Worm (Caenorhabditis elegans) whole organism, L3 larva: ENCODE measurements around the gene ifg-1.

Source experiments
- ZK546.5 ChIP-seq: sonication (generic microtip); optimal IDR thresholded peaks from 2 replicates; lab custom pipeline; 2017; ENCODE audit warnings: missing biosample characterization, missing genetic modification characterization
- aly-2 ChIP-seq: fragments of 150-350 bp; optimal IDR thresholded peaks from 2 replicates; lab custom pipeline; 2014; ENCODE audit warnings: missing biosample characterization, missing genetic modification characterization
- ama-1 ChIP-seq: fragments of 150-350 bp; optimal IDR thresholded peaks from 2 replicates; lab custom pipeline; 2018
- ceh-28 ChIP-seq: fragments of 150-350 bp; optimal IDR thresholded peaks from 2 replicates; lab custom pipeline; 2014; ENCODE audit warnings: missing biosample characterization, missing genetic modification reagents, missing genetic modification characterization
- ceh-82 ChIP-seq: fragments of 150-350 bp; optimal IDR thresholded peaks from 2 replicates; lab custom pipeline; 2014; ENCODE audit warnings: missing biosample characterization, missing genetic modification characterization
- daf-12 ChIP-seq: fragments of 150-350 bp; optimal IDR thresholded peaks from 2 replicates; lab custom pipeline; 2014; ENCODE audit warnings: missing biosample characterization, missing genetic modification reagents, missing genetic modification characterization
- egl-27 ChIP-seq: sonication (generic microtip); optimal IDR thresholded peaks from 4 replicates; lab custom pipeline; 2017; ENCODE audit warnings: missing biosample characterization, missing genetic modification reagents, missing genetic modification characterization
- egl-5 ChIP-seq: fragments of 150-350 bp; optimal IDR thresholded peaks from 2 replicates; lab custom pipeline; 2017; ENCODE audit warnings: missing biosample characterization, missing genetic modification reagents, missing genetic modification characterization, inconsistent platforms
- elt-1 ChIP-seq: fragments of 150-350 bp; optimal IDR thresholded peaks from 2 replicates; lab custom pipeline; 2014; ENCODE audit warnings: missing biosample characterization, missing genetic modification characterization
- elt-2 ChIP-seq: sonication (generic microtip); optimal IDR thresholded peaks from 2 replicates; lab custom pipeline; 2016; ENCODE audit warnings: missing genetic modification reagents, mild to moderate bottlenecking, missing genetic modification characterization, missing compliant biosample characterization
- elt-3 ChIP-seq, 3 experiments: fragments of 150-350 bp in 1 of 3; sonication (generic microtip) in 2 of 3; optimal IDR thresholded peaks; 2 replicates in 2 of 3; 4 replicates in 1 of 3; lab custom pipeline; 2014 to 2017; ENCODE audit warnings: missing biosample characterization in 3 of 3, missing genetic modification characterization in 3 of 3
- eor-1 ChIP-seq, 2 experiments: fragments of 150-350 bp; optimal IDR thresholded peaks; 2 replicates each; lab custom pipeline; 2014 to 2018; ENCODE audit warnings: missing biosample characterization in 2 of 2, missing genetic modification characterization in 2 of 2
- fkh-10 ChIP-seq: sonication (generic microtip); optimal IDR thresholded peaks from 2 replicates; lab custom pipeline; 2017; ENCODE audit warnings: missing biosample characterization, missing genetic modification reagents, missing genetic modification characterization
- jun-1 ChIP-seq: fragments of 150-350 bp; optimal IDR thresholded peaks from 2 replicates; lab custom pipeline; 2014; ENCODE audit warnings: missing biosample characterization, missing genetic modification reagents, missing genetic modification characterization
- lin-15B ChIP-seq: fragments of 150-350 bp; optimal IDR thresholded peaks from 2 replicates; lab custom pipeline; 2014; ENCODE audit warnings: missing biosample characterization, missing genetic modification characterization
- lin-39 ChIP-seq: fragments of 150-350 bp; optimal IDR thresholded peaks from 2 replicates; lab custom pipeline; 2018; ENCODE audit warnings: missing biosample characterization, missing genetic modification reagents, missing genetic modification characterization
- lsy-12 ChIP-seq: sonication (generic microtip); optimal IDR thresholded peaks from 2 replicates; lab custom pipeline; 2016; ENCODE audit warnings: mild to moderate bottlenecking, missing genetic modification characterization, missing compliant biosample characterization
- mdl-1 ChIP-seq: fragments of 150-350 bp; optimal IDR thresholded peaks from 2 replicates; lab custom pipeline; 2014; ENCODE audit warnings: missing biosample characterization, missing genetic modification characterization
- mml-1 ChIP-seq: fragments of 150-350 bp; sonication (generic microtip); optimal IDR thresholded peaks from 3 replicates; lab custom pipeline; 2014; ENCODE audit warnings: missing biosample characterization, missing genetic modification characterization
- nfya-1 ChIP-seq: sonication (generic microtip); optimal IDR thresholded peaks from 2 replicates; lab custom pipeline; 2017; ENCODE audit warnings: missing genetic modification characterization, mild to moderate bottlenecking, missing compliant biosample characterization, antibody characterized with exemption, moderate library complexity; ENCODE audit not compliant: insufficient read depth
- nhr-11 ChIP-seq: fragments of 150-350 bp; optimal IDR thresholded peaks from 2 replicates; lab custom pipeline; 2014; ENCODE audit warnings: missing biosample characterization, missing genetic modification characterization
- nhr-12 ChIP-seq: fragments of 150-350 bp; optimal IDR thresholded peaks from 2 replicates; lab custom pipeline; 2014; ENCODE audit warnings: missing biosample characterization, missing genetic modification characterization
- nhr-237 ChIP-seq: fragments of 150-350 bp; optimal IDR thresholded peaks from 2 replicates; lab custom pipeline; 2014; ENCODE audit warnings: missing biosample characterization, missing genetic modification characterization
- nhr-25 ChIP-seq: sonication (generic microtip); optimal IDR thresholded peaks from 2 replicates; lab custom pipeline; 2017; ENCODE audit warnings: missing biosample characterization, missing genetic modification characterization
- nhr-43 ChIP-seq: sonication (generic microtip); optimal IDR thresholded peaks from 2 replicates; lab custom pipeline; 2016; ENCODE audit warnings: mild to moderate bottlenecking, missing genetic modification characterization, missing compliant biosample characterization; ENCODE audit not compliant: poor library complexity, severe bottlenecking
- nhr-67 ChIP-seq: fragments of 150-350 bp; optimal IDR thresholded peaks from 2 replicates; lab custom pipeline; 2014; ENCODE audit warnings: missing biosample characterization, missing genetic modification characterization
- nhr-76 ChIP-seq: fragments of 150-350 bp; sonication (generic microtip); optimal IDR thresholded peaks from 5 replicates; lab custom pipeline; 2014; ENCODE audit warnings: missing biosample characterization, missing genetic modification characterization
- nhr-77 ChIP-seq: fragments of 150-350 bp; optimal IDR thresholded peaks from 2 replicates; lab custom pipeline; 2014; ENCODE audit warnings: missing biosample characterization, missing genetic modification characterization
- pha-4 ChIP-seq: fragments of 150-350 bp; optimal IDR thresholded peaks from 2 replicates; lab custom pipeline; 2014; ENCODE audit warnings: missing biosample characterization, missing genetic modification reagents, missing genetic modification characterization
- sea-2 ChIP-seq: fragments of 150-350 bp; sonication (generic microtip); optimal IDR thresholded peaks from 4 replicates; lab custom pipeline; 2014; ENCODE audit warnings: missing biosample characterization, missing genetic modification reagents, missing genetic modification characterization
- skn-1 ChIP-seq: fragments of 150-350 bp; optimal IDR thresholded peaks from 2 replicates; lab custom pipeline; 2014; ENCODE audit warnings: missing biosample characterization, missing genetic modification characterization
- tbx-2 ChIP-seq: sonication (generic microtip); optimal IDR thresholded peaks from 2 replicates; lab custom pipeline; 2016; ENCODE audit warnings: mild to moderate bottlenecking, missing genetic modification characterization, missing compliant biosample characterization
- unc-39 ChIP-seq: sonication (generic microtip); optimal IDR thresholded peaks from 4 replicates; lab custom pipeline; 2017; ENCODE audit warnings: missing biosample characterization, missing genetic modification characterization
- unc-62 ChIP-seq: fragments of 150-350 bp; sonication (generic microtip); optimal IDR thresholded peaks from 4 replicates; lab custom pipeline; 2014; ENCODE audit warnings: missing biosample characterization, missing genetic modification reagents, missing genetic modification characterization
- zag-1 ChIP-seq: fragments of 150-350 bp; optimal IDR thresholded peaks from 2 replicates; lab custom pipeline; 2014; ENCODE audit warnings: missing biosample characterization, missing genetic modification characterization

Gene ifg-1

ce11 chrII:8174148-8174547 is 42.9 kb upstream of the ifg-1 start:
- TF ChIP-seq mdl-1 (no peak), unc-62 (GFP tag; lab: Kevin White, UChicago) (no peak), egl-5 (tag; lab: Kevin White, UChicago) (no peak), elt-3 (tag; optimal IDR thresholded peaks at IDR 0.05; lab: Kevin White, UChicago) (no peak), nhr-77 (tag; lab: Kevin White, UChicago) (no peak), egl-27 (tag; lab: Kevin White, UChicago) (no peak), nhr-25 (tag; lab: Kevin White, UChicago) (no peak), nhr-67 (tag; lab: Kevin White, UChicago) (no peak), nhr-43 (tag; lab: Kevin White, UChicago) (no peak), nhr-11 (tag; lab: Kevin White, UChicago) (no peak), ceh-28 (tag; lab: Kevin White, UChicago) (no peak), sea-2 (GFP tag; lab: Kevin White, UChicago) (no peak), ZK546.5 (tag; lab: Kevin White, UChicago) (no peak), eor-1 (tag; optimal IDR thresholded peaks at IDR 0.05; lab: Kevin White, UChicago) (no peak), nfya-1 (no peak), unc-39 (no peak)
- TF ChIP-seq, all 47 proteins: peak for 0

- no peak for TF ChIP-seq nhr-237 (tag; lab: Kevin White, UChicago)
- TF ChIP-seq tbx-2 (tag; lab: Kevin White, UChicago) = no peak
- no peak for TF ChIP-seq mml-1
- TF ChIP-seq unc-62 (GFP tag; lab: Kevin White, UChicago) = no peak
- no peak for TF ChIP-seq pha-4 (tag; lab: Kevin White, UChicago)
- no peak for TF ChIP-seq lin-15B (tag; lab: Kevin White, UChicago)
- no peak for TF ChIP-seq mdl-1
- no peak for TF ChIP-seq egl-5 (tag; lab: Kevin White, UChicago)
- TF ChIP-seq ceh-82 = no peak
- TF ChIP-seq sea-2 (GFP tag; lab: Kevin White, UChicago) = no peak
- no peak for TF ChIP-seq elt-1 (tag; lab: Kevin White, UChicago)
- TF ChIP-seq nhr-12 = no peak
Measured at ce11 chrII:8177095-8177494, 39.9 kb upstream of the ifg-1 start, which contains the start of gene acr-14. acr-14 (minus strand) TSS chrII:8177195.

- no peak for TF ChIP-seq elt-2 (tag; lab: Kevin White, UChicago)
- TF ChIP-seq nfya-1 = no peak
- no peak for TF ChIP-seq zag-1 (tag; lab: Kevin White, UChicago)
- TF ChIP-seq ceh-82 = no peak
- no peak for TF ChIP-seq nhr-237 (tag; lab: Kevin White, UChicago)
- TF ChIP-seq skn-1 (tag; lab: Kevin White, UChicago) = no peak
- no peak for TF ChIP-seq nhr-25 (tag; lab: Kevin White, UChicago)
- no peak for TF ChIP-seq elt-1 (tag; lab: Kevin White, UChicago)
- TF ChIP-seq fkh-10 (GFP tag; lab: Kevin White, UChicago) = no peak
- no peak for TF ChIP-seq ama-1 (lab: Kevin White, UChicago)
- TF ChIP-seq nhr-43 (tag; lab: Kevin White, UChicago) = no peak
- TF ChIP-seq daf-12 = no peak
- TF ChIP-seq jun-1 = no peak
- TF ChIP-seq lin-39 (tag; lab: Kevin White, UChicago) = no peak
- no peak for TF ChIP-seq nhr-76 (tag; lab: Kevin White, UChicago)
- no peak for TF ChIP-seq lsy-12 (tag; lab: Kevin White, UChicago)
Measured at ce11 chrII:8178614-8179013, 38.4 kb upstream of the ifg-1 start.

- TF ChIP-seq tbx-2 (tag; lab: Kevin White, UChicago) (no peak), ZK546.5 (tag; lab: Kevin White, UChicago) (no peak), lsy-12 (tag; lab: Kevin White, UChicago) (no peak), aly-2 (tag; lab: Kevin White, UChicago) (no peak), elt-3 (tag; optimal IDR thresholded peaks at IDR 0.05; lab: Kevin White, UChicago) (no peak), nhr-12 (no peak)
- TF ChIP-seq, all 47 proteins: peak for 0
Measured at ce11 chrII:8180281-8180680, 36.7 kb upstream of the ifg-1 start, which contains the start of gene T05C12.4. T05C12.4 (minus strand) TSS chrII:8180381.
